Worm (Caenorhabditis elegans) whole organism, L3 larva: Measurements from ENCODE around the gene ckb-3.

Experiments
- R02D3.7 ChIP-seq: fragments of 150-350 bp; optimal IDR thresholded peaks from 2 replicates; lab custom pipeline; 2014; ENCODE audit warnings: missing biosample characterization, missing genetic modification characterization
- ZK546.5 ChIP-seq: sonication (generic microtip); optimal IDR thresholded peaks from 2 replicates; lab custom pipeline; 2017; ENCODE audit warnings: missing biosample characterization, missing genetic modification characterization
- aly-2 ChIP-seq: fragments of 150-350 bp; optimal IDR thresholded peaks from 2 replicates; lab custom pipeline; 2014; ENCODE audit warnings: missing biosample characterization, missing genetic modification characterization
- ceh-16 ChIP-seq: sonication (generic microtip); optimal IDR thresholded peaks from 2 replicates; lab custom pipeline; 2017; ENCODE audit warnings: missing biosample characterization, missing genetic modification characterization
- ceh-82 ChIP-seq: fragments of 150-350 bp; optimal IDR thresholded peaks from 2 replicates; lab custom pipeline; 2014; ENCODE audit warnings: missing biosample characterization, missing genetic modification characterization
- ceh-9 ChIP-seq: sonication (generic microtip); optimal IDR thresholded peaks from 2 replicates; lab custom pipeline; 2018; ENCODE audit warnings: missing biosample characterization, missing genetic modification characterization
- daf-12 ChIP-seq: fragments of 150-350 bp; optimal IDR thresholded peaks from 2 replicates; lab custom pipeline; 2014; ENCODE audit warnings: missing biosample characterization, missing genetic modification reagents, missing genetic modification characterization
- egl-27 ChIP-seq: sonication (generic microtip); optimal IDR thresholded peaks from 4 replicates; lab custom pipeline; 2017; ENCODE audit warnings: missing biosample characterization, missing genetic modification reagents, missing genetic modification characterization
- egl-5 ChIP-seq: fragments of 150-350 bp; optimal IDR thresholded peaks from 2 replicates; lab custom pipeline; 2017; ENCODE audit warnings: missing biosample characterization, missing genetic modification reagents, missing genetic modification characterization, inconsistent platforms
- elt-2 ChIP-seq: sonication (generic microtip); optimal IDR thresholded peaks from 2 replicates; lab custom pipeline; 2016; ENCODE audit warnings: missing genetic modification reagents, mild to moderate bottlenecking, missing genetic modification characterization, missing compliant biosample characterization
- elt-3 ChIP-seq, 3 experiments: fragments of 150-350 bp in 1 of 3; sonication (generic microtip) in 2 of 3; optimal IDR thresholded peaks; 2 replicates in 2 of 3; 4 replicates in 1 of 3; lab custom pipeline; 2014 to 2017; ENCODE audit warnings: missing biosample characterization in 3 of 3, missing genetic modification characterization in 3 of 3
- eor-1 ChIP-seq, 2 experiments: fragments of 150-350 bp; optimal IDR thresholded peaks; 2 replicates each; lab custom pipeline; 2014 to 2018; ENCODE audit warnings: missing biosample characterization in 2 of 2, missing genetic modification characterization in 2 of 2
- fkh-10 ChIP-seq: sonication (generic microtip); optimal IDR thresholded peaks from 2 replicates; lab custom pipeline; 2017; ENCODE audit warnings: missing biosample characterization, missing genetic modification reagents, missing genetic modification characterization
- fos-1 ChIP-seq: fragments of 150-350 bp; optimal IDR thresholded peaks from 2 replicates; lab custom pipeline; 2014; ENCODE audit warnings: missing biosample characterization, missing genetic modification characterization
- hmg-11 ChIP-seq: sonication (generic microtip); optimal IDR thresholded peaks from 2 replicates; lab custom pipeline; 2016; ENCODE audit warnings: missing genetic modification characterization, missing compliant biosample characterization
- lin-15B ChIP-seq: fragments of 150-350 bp; optimal IDR thresholded peaks from 2 replicates; lab custom pipeline; 2014; ENCODE audit warnings: missing biosample characterization, missing genetic modification characterization
- lin-39 ChIP-seq: fragments of 150-350 bp; optimal IDR thresholded peaks from 2 replicates; lab custom pipeline; 2018; ENCODE audit warnings: missing biosample characterization, missing genetic modification reagents, missing genetic modification characterization
- lsy-12 ChIP-seq: sonication (generic microtip); optimal IDR thresholded peaks from 2 replicates; lab custom pipeline; 2016; ENCODE audit warnings: mild to moderate bottlenecking, missing genetic modification characterization, missing compliant biosample characterization
- mdl-1 ChIP-seq: fragments of 150-350 bp; optimal IDR thresholded peaks from 2 replicates; lab custom pipeline; 2014; ENCODE audit warnings: missing biosample characterization, missing genetic modification characterization
- mml-1 ChIP-seq: fragments of 150-350 bp; sonication (generic microtip); optimal IDR thresholded peaks from 3 replicates; lab custom pipeline; 2014; ENCODE audit warnings: missing biosample characterization, missing genetic modification characterization
- nfya-1 ChIP-seq: sonication (generic microtip); optimal IDR thresholded peaks from 2 replicates; lab custom pipeline; 2017; ENCODE audit warnings: missing genetic modification characterization, mild to moderate bottlenecking, missing compliant biosample characterization, antibody characterized with exemption, moderate library complexity; ENCODE audit not compliant: insufficient read depth
- nhr-11 ChIP-seq: fragments of 150-350 bp; optimal IDR thresholded peaks from 2 replicates; lab custom pipeline; 2014; ENCODE audit warnings: missing biosample characterization, missing genetic modification characterization
- nhr-12 ChIP-seq: fragments of 150-350 bp; optimal IDR thresholded peaks from 2 replicates; lab custom pipeline; 2014; ENCODE audit warnings: missing biosample characterization, missing genetic modification characterization
- nhr-23 ChIP-seq: fragments of 150-350 bp; optimal IDR thresholded peaks from 2 replicates; lab custom pipeline; 2014; ENCODE audit warnings: missing biosample characterization, missing genetic modification reagents, missing genetic modification characterization
- nhr-25 ChIP-seq: sonication (generic microtip); optimal IDR thresholded peaks from 2 replicates; lab custom pipeline; 2017; ENCODE audit warnings: missing biosample characterization, missing genetic modification characterization
- nhr-28 ChIP-seq: fragments of 150-350 bp; optimal IDR thresholded peaks from 2 replicates; lab custom pipeline; 2014; ENCODE audit warnings: missing biosample characterization, missing genetic modification characterization
- nhr-43 ChIP-seq: sonication (generic microtip); optimal IDR thresholded peaks from 2 replicates; lab custom pipeline; 2016; ENCODE audit warnings: mild to moderate bottlenecking, missing genetic modification characterization, missing compliant biosample characterization; ENCODE audit not compliant: poor library complexity, severe bottlenecking
- nhr-67 ChIP-seq: fragments of 150-350 bp; optimal IDR thresholded peaks from 2 replicates; lab custom pipeline; 2014; ENCODE audit warnings: missing biosample characterization, missing genetic modification characterization
- pha-4 ChIP-seq: fragments of 150-350 bp; optimal IDR thresholded peaks from 2 replicates; lab custom pipeline; 2014; ENCODE audit warnings: missing biosample characterization, missing genetic modification reagents, missing genetic modification characterization
- pqm-1 ChIP-seq: fragments of 150-350 bp; optimal IDR thresholded peaks from 2 replicates; lab custom pipeline; 2017; ENCODE audit warnings: missing biosample characterization, missing genetic modification characterization, inconsistent platforms
- sea-2 ChIP-seq: fragments of 150-350 bp; sonication (generic microtip); optimal IDR thresholded peaks from 4 replicates; lab custom pipeline; 2014; ENCODE audit warnings: missing biosample characterization, missing genetic modification reagents, missing genetic modification characterization
- snpc-4 ChIP-seq: fragments of 150-350 bp; optimal IDR thresholded peaks from 2 replicates; lab custom pipeline; 2014; ENCODE audit warnings: missing biosample characterization, missing genetic modification characterization
- tbx-2 ChIP-seq: sonication (generic microtip); optimal IDR thresholded peaks from 2 replicates; lab custom pipeline; 2016; ENCODE audit warnings: mild to moderate bottlenecking, missing genetic modification characterization, missing compliant biosample characterization
- unc-39 ChIP-seq: sonication (generic microtip); optimal IDR thresholded peaks from 4 replicates; lab custom pipeline; 2017; ENCODE audit warnings: missing biosample characterization, missing genetic modification characterization
- ztf-11 ChIP-seq: fragments of 150-350 bp; optimal IDR thresholded peaks from 2 replicates; lab custom pipeline; 2014; ENCODE audit warnings: missing biosample characterization, missing genetic modification characterization
- ztf-4 ChIP-seq: fragments of 150-350 bp; optimal IDR thresholded peaks from 2 replicates; lab custom pipeline; 2014; ENCODE audit warnings: missing biosample characterization, missing genetic modification characterization

The ckb-3 gene

ce11 chrIII:4343070-4343469 lies 27.6 kb upstream of the ckb-3 start, which contains the start of the genes B0285.3 and lcmt-1:
Gene B0285.3 (minus strand): TSS chrIII:4343336.
Gene lcmt-1 (plus strand): TSS chrIII:4343446.
- TF ChIP-seq nhr-67 (tag; lab: Kevin White, UChicago) (no peak), nhr-11 (no peak), daf-12 (tag; lab: Kevin White, UChicago) (no peak), ztf-11 (tag; lab: Kevin White, UChicago) (no peak), nhr-23 (peak; percentile 61), hmg-11 (no peak), nhr-43 (tag; lab: Kevin White, UChicago) (peak; percentile 40), ceh-16 (tag; lab: Kevin White, UChicago) (no peak), unc-39 (tag; lab: Kevin White, UChicago) (no peak), ztf-4 (tag; lab: Kevin White, UChicago) (no peak), elt-2 (tag; lab: Kevin White, UChicago) (peak; percentile 11), lin-15B (peak; percentile 68), fkh-10 (GFP tag; lab: Kevin White, UChicago) (no peak), nfya-1 (tag; lab: Kevin White, UChicago) (peak; percentile 52), pha-4 (tag; lab: Kevin White, UChicago) (peak; percentile 42), nhr-25 (tag; lab: Kevin White, UChicago) (peak; percentile 28)

ce11 chrIII:4345034-4345433 lies 25.7 kb upstream of the ckb-3 start, which contains the start of gene hse-5:
Gene hse-5 (plus strand): TSS chrIII:4345334.
- TF ChIP-seq nhr-11: no peak
- no peak for TF ChIP-seq lin-39 (tag; lab: Kevin White, UChicago)
- TF ChIP-seq ceh-9 (tag; lab: Kevin White, UChicago): no peak
- TF ChIP-seq elt-2 (tag; lab: Kevin White, UChicago): no peak
- TF ChIP-seq elt-3 (tag; optimal IDR thresholded peaks at IDR 0.05; lab: Kevin White, UChicago): no peak
- TF ChIP-seq R02D3.7 (tag; lab: Kevin White, UChicago): no peak
- no peak for TF ChIP-seq ceh-82 (tag; lab: Kevin White, UChicago)
- no peak for TF ChIP-seq lsy-12
- no peak for TF ChIP-seq hmg-11
- TF ChIP-seq sea-2 (GFP tag; lab: Kevin White, UChicago): no peak
- no peak for TF ChIP-seq aly-2 (tag; lab: Kevin White, UChicago)
- TF ChIP-seq fos-1 (tag; lab: Kevin White, UChicago): no peak
- TF ChIP-seq daf-12 (tag; lab: Kevin White, UChicago): no peak
- TF ChIP-seq mml-1 (tag; lab: Kevin White, UChicago): no peak
- TF ChIP-seq mdl-1 (tag; lab: Kevin White, UChicago): no peak
- TF ChIP-seq tbx-2: no peak
- TF ChIP-seq ceh-16 (tag; lab: Kevin White, UChicago): no peak
- TF ChIP-seq nhr-23: no peak
- TF ChIP-seq, all 47 proteins: peak for 0

- TF ChIP-seq daf-12 (tag; lab: Kevin White, UChicago) (no peak), fkh-10 (GFP tag; lab: Kevin White, UChicago) (no peak), nhr-11 (no peak), elt-2 (tag; lab: Kevin White, UChicago) (no peak), hmg-11 (no peak), eor-1 (tag; optimal IDR thresholded peaks at IDR 0.05; lab: Kevin White, UChicago) (no peak), snpc-4 (tag; lab: Kevin White, UChicago) (no peak), nhr-25 (tag; lab: Kevin White, UChicago) (no peak), ZK546.5 (tag; lab: Kevin White, UChicago) (no peak), nhr-12 (tag; lab: Kevin White, UChicago) (no peak)
- TF ChIP-seq, all 47 proteins: peak for 0
Measured at ce11 chrIII:4349799-4350198, 20.9 kb upstream of the ckb-3 start, which contains the start of gene B0285.6. Gene B0285.6 (plus strand): TSS chrIII:4350099.

ce11 chrIII:4356384-4356783 lies 14.3 kb upstream of the ckb-3 start, which contains the start of gene mnp-1:
Gene mnp-1 (plus strand): TSS chrIII:4356594.
- TF ChIP-seq tbx-2: no peak
- no peak for TF ChIP-seq eor-1 (tag; optimal IDR thresholded peaks at IDR 0.05; lab: Kevin White, UChicago)
- no peak for TF ChIP-seq nhr-67 (tag; lab: Kevin White, UChicago)
- no peak for TF ChIP-seq egl-27 (tag; lab: Kevin White, UChicago)

- TF ChIP-seq pqm-1 (tag; lab: Kevin White, UChicago): peak; percentile 42
- TF ChIP-seq egl-5 (tag; lab: Kevin White, UChicago): no peak
- TF ChIP-seq nhr-28: no peak
- TF ChIP-seq elt-2 (tag; lab: Kevin White, UChicago): peak; percentile 53
Measured at ce11 chrIII:4357438-4357837, 13.2 kb upstream of the ckb-3 start.
